Worm (Caenorhabditis elegans): ENCODE data around the gene B0563.5.

DNA sequence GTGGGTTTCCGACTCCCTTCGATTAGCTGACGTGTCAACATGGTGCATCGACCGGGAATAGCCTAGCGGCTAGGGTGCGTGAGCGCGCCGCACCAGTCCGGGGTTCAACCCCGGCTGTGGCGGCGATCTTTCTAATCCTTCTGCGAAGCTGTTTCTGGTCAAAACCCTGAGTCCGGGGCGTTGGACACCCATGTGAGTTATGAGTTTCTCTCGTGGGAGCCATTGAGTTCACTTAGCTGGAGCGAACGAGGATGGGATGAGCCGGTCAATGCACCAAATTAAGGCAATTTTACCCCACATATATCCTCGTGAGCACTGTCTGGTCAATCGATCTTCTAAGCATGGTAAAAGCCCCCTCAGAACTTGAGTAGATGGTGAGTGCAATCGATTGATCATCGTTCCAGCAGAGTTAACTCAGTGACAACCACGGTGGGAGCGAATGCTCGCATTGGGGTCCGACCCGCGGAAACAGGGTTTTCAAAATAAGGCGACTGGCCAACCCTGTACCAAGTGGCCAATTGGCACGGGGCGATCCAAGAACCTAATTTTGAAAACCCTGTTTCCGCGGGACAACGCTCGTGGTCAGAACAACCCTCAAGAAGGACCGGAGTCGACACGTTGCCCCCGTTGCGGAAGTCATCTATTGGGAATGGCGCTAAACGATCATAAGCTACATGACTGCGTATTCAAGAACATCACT lies 46.0 kb downstream of the B0563.5 start, which contains the start of gene Y81B9A.1:
- TF ChIP-seq nhr-28 (tag; optimal IDR thresholded peaks at IDR 0.05): no peak
- no peak for TF ChIP-seq rnt-1 (tag; optimal IDR thresholded peaks at IDR 0.05)
- TF ChIP-seq nhr-12 (tag; optimal IDR thresholded peaks at IDR 0.05): no peak
- TF ChIP-seq lin-14 (GFP tag; optimal IDR thresholded peaks at IDR 0.05): no peak
- TF ChIP-seq fkh-10 (GFP tag; optimal IDR thresholded peaks at IDR 0.05): no peak
- no peak for TF ChIP-seq alr-1 (tag; optimal IDR thresholded peaks at IDR 0.05; ENCODE audit: borderline replicate concordance)
- TF ChIP-seq aha-1 (tag; optimal IDR thresholded peaks at IDR 0.05): no peak
- TF ChIP-seq zip-4 (GFP tag; optimal IDR thresholded peaks at IDR 0.05): no peak
- no peak for TF ChIP-seq unc-86 (tag; optimal IDR thresholded peaks at IDR 0.05)
